Worm (Caenorhabditis elegans) whole organism, young adult: ENCODE data around the gene F09E5.12.

Experiments
- B0336.3 ChIP-seq: fragments of 200-800 bp; sonication (Bioruptor generic); IDR thresholded peaks from 2 replicates; pipeline ENCODE4 v1.3.6; 2022; ENCODE audit warnings: missing genetic modification characterization, missing compliant biosample characterization
- him-1 ChIP-seq: sonication (generic microtip); optimal IDR thresholded peaks from 2 replicates; lab custom pipeline; 2016; ENCODE audit warnings: missing genotype, missing genetic modification reagents, missing genetic modification characterization, missing compliant biosample characterization
- nhr-80 ChIP-seq: sonication (generic microtip); optimal IDR thresholded peaks from 2 replicates; lab custom pipeline; 2016; ENCODE audit warnings: missing genetic modification characterization, missing compliant biosample characterization
- pha-4 ChIP-seq: fragments of 150-350 bp; sonication (generic microtip); optimal IDR thresholded peaks from 2 replicates; lab custom pipeline; 2014; ENCODE audit warnings: missing biosample characterization, missing genetic modification reagents, missing genetic modification characterization
- rcor-1 ChIP-seq: fragments of 200-800 bp; sonication (Bioruptor generic); IDR thresholded peaks from 2 replicates; pipeline ENCODE4 v1.3.6; 2022; ENCODE audit warnings: missing genetic modification reagents, missing genetic modification characterization, missing compliant biosample characterization
- snpc-4 ChIP-seq, 5 experiments: fragments of 150-350 bp in 1 of 5; sonication (generic microtip) in 4 of 5; optimal IDR thresholded peaks; 2 replicates each; lab custom pipeline; 2014 to 2018; ENCODE audit warnings: missing genetic modification characterization in 5 of 5, missing biosample characterization in 3 of 5, antibody characterized with exemption in 2 of 5, mild to moderate bottlenecking in 2 of 5, missing compliant biosample characterization in 2 of 5, missing genotype in 2 of 5, moderate library complexity in 2 of 5, missing genetic modification reagents in 1 of 5
- unc-62 ChIP-seq: fragments of 150-350 bp; optimal IDR thresholded peaks from 2 replicates; lab custom pipeline; 2014; ENCODE audit warnings: missing biosample characterization, missing genetic modification reagents, missing genetic modification characterization
- ztf-18 ChIP-seq: sonication (generic microtip); optimal IDR thresholded peaks from 2 replicates; lab custom pipeline; 2016; ENCODE audit warnings: missing genotype, mild to moderate bottlenecking, missing genetic modification characterization, missing compliant biosample characterization
- ztf-22 ChIP-seq: fragments of 200-800 bp; sonication (Bioruptor generic); optimal IDR thresholded peaks from 2 replicates; lab custom pipeline; 2018; ENCODE audit warnings: mild to moderate bottlenecking, missing genetic modification characterization, moderate library complexity, missing compliant biosample characterization
- ztf-28 ChIP-seq: fragments of 200-800 bp; sonication (Bioruptor generic); IDR thresholded peaks from 2 replicates; pipeline ENCODE4 v1.3.6; 2022; ENCODE audit warnings: missing genetic modification reagents, missing genetic modification characterization, missing compliant biosample characterization

DNA sequence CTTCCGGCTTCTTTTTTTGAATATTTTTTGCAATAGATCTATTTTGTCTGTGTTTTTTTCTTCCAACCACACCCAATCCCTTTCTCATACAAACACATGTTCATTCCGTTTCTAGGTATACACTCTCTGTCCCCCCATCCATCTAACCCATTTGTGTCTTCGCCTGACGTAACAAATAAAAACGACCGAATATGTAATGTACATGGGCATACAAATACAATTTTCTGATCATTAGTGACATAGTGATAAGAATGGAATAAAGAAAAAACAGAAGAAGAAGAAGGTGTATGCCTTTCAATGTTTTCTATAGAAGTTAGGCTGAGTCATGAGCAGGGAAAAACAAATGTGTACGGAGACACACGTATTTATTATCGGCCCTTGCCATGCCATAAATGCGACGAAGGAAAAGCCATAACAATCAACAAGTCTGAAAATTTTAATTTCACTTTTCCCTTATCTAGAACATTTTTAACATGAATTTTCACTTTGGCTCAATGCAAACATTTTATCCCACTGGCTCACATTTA, 36.7 kb downstream of the F09E5.12 start:
- TF ChIP-seq unc-62 (no peak), B0336.3 (GFP tag; lab: Robert Waterston, UW) (no peak), snpc-4 (GFP tag; optimal IDR thresholded peaks at IDR 0.05; lab: Kevin White, UChicago) (no peak), snpc-4 (tag; optimal IDR thresholded peaks at IDR 0.05; lab: Kevin White, UChicago) (no peak), pha-4 (no peak), ztf-28 (GFP tag; lab: Robert Waterston, UW) (no peak), rcor-1 (no peak), nhr-80 (no peak), him-1 (tag; lab: Kevin White, UChicago) (no peak), ztf-22 (GFP tag; lab: Kevin White, UChicago) (no peak), ztf-18 (tag; lab: Kevin White, UChicago) (no peak)
